Fruit fly (Drosophila melanogaster) whole organism, embryonic: ENCODE data around the gene unk.
A peak's percentile ranks its signal among the peaks of the same experiment; 100 is the strongest.

Source experiments
- Awh ChIP-seq: fragments of 200-800 bp; sonication (Bioruptor generic); IDR thresholded peaks from 2 replicates; pipeline ENCODE4, ENCODE4 v1.3.6; 2022; ENCODE audit warnings: missing biosample characterization, missing genetic modification characterization
- Bdp1 ChIP-seq: fragments of 200-800 bp; sonication (Bioruptor generic); optimal IDR thresholded peaks from 3 replicates; lab custom pipeline; 2016; ENCODE audit warnings: missing biosample characterization, missing genetic modification characterization
- Bgb ChIP-seq: fragments of 200-800 bp; sonication (Bioruptor generic); IDR thresholded peaks from 2 replicates; pipeline ENCODE4 v1.3.6; 2022; ENCODE audit warnings: missing biosample characterization, missing genetic modification characterization; ENCODE audit not compliant: partially characterized antibody
- Blimp-1 ChIP-seq: fragments of 200-800 bp; sonication (Bioruptor generic); optimal IDR thresholded peaks from 3 replicates; lab custom pipeline; 2018; ENCODE audit warnings: missing biosample characterization, missing genetic modification characterization, mild to moderate bottlenecking, moderate library complexity, missing genetic modification reagents
- CG10267 ChIP-seq: fragments of 200-800 bp; sonication (Bioruptor generic); optimal IDR thresholded peaks from 2 replicates; lab custom pipeline; 2018; ENCODE audit warnings: missing biosample characterization, mild to moderate bottlenecking, missing genetic modification characterization, moderate library complexity
- CG10543 ChIP-seq: fragments of 200-800 bp; sonication (Bioruptor generic); optimal IDR thresholded peaks from 3 replicates; lab custom pipeline; 2017; ENCODE audit warnings: missing biosample characterization, mild to moderate bottlenecking, missing genetic modification characterization, moderate library complexity
- CG11247 ChIP-seq: fragments of 200-800 bp; sonication (Bioruptor generic); IDR thresholded peaks from 2 replicates; pipeline ENCODE4 v1.3.6; 2022; ENCODE audit warnings: missing biosample characterization, missing genetic modification characterization
- CG12769 ChIP-seq: fragments of 200-800 bp; sonication (Bioruptor generic); optimal IDR thresholded peaks from 2 replicates; lab custom pipeline; 2019; ENCODE audit warnings: missing biosample characterization, mild to moderate bottlenecking, missing genetic modification characterization, moderate library complexity
- CG14860 ChIP-seq: fragments of 200-800 bp; sonication (Bioruptor generic); IDR thresholded peaks from 3 replicates; pipeline ENCODE4 v1.3.6; 2022; ENCODE audit warnings: missing biosample characterization, missing genetic modification characterization; ENCODE audit not compliant: partially characterized antibody
- CG1603 ChIP-seq: fragments of 200-800 bp; sonication (Bioruptor generic); optimal IDR thresholded peaks from 2 replicates; lab custom pipeline; 2019; ENCODE audit warnings: missing biosample characterization, mild to moderate bottlenecking, missing genetic modification characterization, moderate library complexity
- CG18262 ChIP-seq: fragments of 200-800 bp; optimal IDR thresholded peaks from 3 replicates; lab custom pipeline; 2019; ENCODE audit warnings: missing biosample characterization, mild to moderate bottlenecking, missing genetic modification characterization, moderate library complexity
- CG18599 ChIP-seq: fragments of 200-800 bp; sonication (Bioruptor generic); optimal IDR thresholded peaks from 3 replicates; lab custom pipeline; 2017; ENCODE audit warnings: missing biosample characterization, missing genetic modification characterization, mild to moderate bottlenecking, moderate library complexity, missing genetic modification reagents
- CG34224 ChIP-seq: fragments of 200-800 bp; sonication (Bioruptor generic); IDR thresholded peaks from 3 replicates; pipeline ENCODE4 v1.3.6; 2022; ENCODE audit warnings: missing biosample characterization, missing genetic modification characterization; ENCODE audit not compliant: partially characterized antibody
- CG34422 ChIP-seq: fragments of 200-800 bp; sonication (Bioruptor generic); IDR thresholded peaks from 3 replicates; pipeline ENCODE4 v1.3.6; 2022; ENCODE audit warnings: missing biosample characterization, missing genetic modification characterization
- CG4282 ChIP-seq: fragments of 200-800 bp; sonication (Bioruptor generic); optimal IDR thresholded peaks from 2 replicates; lab custom pipeline; 2016; ENCODE audit warnings: missing biosample characterization, missing genetic modification characterization
- CG4424 ChIP-seq: fragments of 200-800 bp; sonication (Bioruptor generic); optimal IDR thresholded peaks from 3 replicates; lab custom pipeline; 2016; ENCODE audit warnings: missing biosample characterization, missing genetic modification characterization
- CG5245 ChIP-seq: fragments of 200-800 bp; sonication (Bioruptor generic); optimal IDR thresholded peaks from 3 replicates; lab custom pipeline; 2016; ENCODE audit warnings: missing biosample characterization, missing genetic modification characterization
- Chrac-16 ChIP-seq: fragments of 200-800 bp; sonication (Bioruptor generic); optimal IDR thresholded peaks from 3 replicates; lab custom pipeline; 2016; ENCODE audit warnings: missing biosample characterization, missing genetic modification characterization
- Deaf1 ChIP-seq: fragments of 200-800 bp; optimal IDR thresholded peaks from 3 replicates; lab custom pipeline; 2019; ENCODE audit warnings: missing biosample characterization, mild to moderate bottlenecking, missing genetic modification characterization, moderate library complexity
- Dek ChIP-seq: fragments of 200-800 bp; sonication (Bioruptor generic); optimal IDR thresholded peaks from 3 replicates; lab custom pipeline; 2019; ENCODE audit warnings: missing biosample characterization, mild to moderate bottlenecking, missing genetic modification characterization, moderate library complexity
- H2.0 ChIP-seq: fragments of 200-800 bp; sonication (Bioruptor generic); IDR thresholded peaks from 2 replicates; pipeline ENCODE4 v1.3.6; 2022; ENCODE audit warnings: missing biosample characterization, missing genetic modification characterization
- Hey ChIP-seq: fragments of 200-800 bp; sonication (Bioruptor generic); optimal IDR thresholded peaks from 3 replicates; lab custom pipeline; 2018; ENCODE audit warnings: missing biosample characterization, mild to moderate bottlenecking, missing genetic modification characterization
- Hmr ChIP-seq: fragments of 200-800 bp; sonication (Bioruptor generic); optimal IDR thresholded peaks from 3 replicates; lab custom pipeline; 2017; ENCODE audit warnings: mild to moderate bottlenecking, missing biosample characterization, missing genetic modification reagents, missing genetic modification characterization
- Hr3 ChIP-seq: fragments of 200-800 bp; sonication (Bioruptor generic); optimal IDR thresholded peaks from 3 replicates; lab custom pipeline; 2016; ENCODE audit warnings: missing biosample characterization, missing genetic modification characterization
- Hr78 ChIP-seq, 2 experiments: fragments of 200-800 bp in 1 of 2; fragments of >200 bp in 1 of 2; sonication (Bioruptor generic) in 1 of 2; optimal IDR thresholded peaks; 2 replicates each; lab custom pipeline; 2017 to 2019; ENCODE audit warnings: missing biosample characterization in 2 of 2, missing genetic modification characterization in 2 of 2, mild to moderate bottlenecking in 1 of 2, moderate library complexity in 1 of 2
- Lpt ChIP-seq: fragments of >200 bp; optimal IDR thresholded peaks from 2 replicates; lab custom pipeline; 2018; ENCODE audit warnings: missing biosample characterization, missing genetic modification characterization
- NFAT ChIP-seq: fragments of 200-800 bp; sonication (Bioruptor generic); IDR thresholded peaks from 2 replicates; pipeline ENCODE4 v1.3.6; 2022; ENCODE audit warnings: missing biosample characterization, missing genetic modification characterization
- Pdp1 ChIP-seq, 2 experiments: fragments of 200-800 bp; sonication (Bioruptor generic); optimal IDR thresholded peaks; 3 replicates each; lab custom pipeline; 2016; ENCODE audit warnings: missing biosample characterization in 2 of 2, missing genetic modification characterization in 2 of 2, mild to moderate bottlenecking in 1 of 2, moderate library complexity in 1 of 2
- Rx ChIP-seq: fragments of 200-800 bp; sonication (Bioruptor generic); IDR thresholded peaks from 2 replicates; pipeline ENCODE4 v1.3.6; 2022; ENCODE audit warnings: missing biosample characterization, missing genetic modification characterization
- Scr ChIP-seq: fragments of 200-800 bp; sonication (Bioruptor generic); IDR thresholded peaks from 2 replicates; pipeline ENCODE4 v1.3.6; 2022; ENCODE audit warnings: missing biosample characterization, missing genetic modification characterization; ENCODE audit not compliant: partially characterized antibody
- Sox102F ChIP-seq: fragments of 200-800 bp; sonication (Bioruptor generic); optimal IDR thresholded peaks from 2 replicates; lab custom pipeline; 2018; ENCODE audit warnings: missing biosample characterization, mild to moderate bottlenecking, missing genetic modification characterization, moderate library complexity
- Stat92E ChIP-seq, 3 experiments: fragments of >200 bp in 2 of 3; fragments of 200-800 bp in 1 of 3; sonication (Bioruptor generic) in 1 of 3; optimal IDR thresholded peaks; 2 replicates each; lab custom pipeline; 2017 to 2019; ENCODE audit warnings: missing biosample characterization in 3 of 3, missing genetic modification characterization in 3 of 3, mild to moderate bottlenecking in 1 of 3, moderate library complexity in 1 of 3
- amos ChIP-seq: fragments of 200-800 bp; sonication (Bioruptor generic); IDR thresholded peaks from 2 replicates; pipeline ENCODE4 v1.3.6; 2022; ENCODE audit warnings: missing biosample characterization, missing genetic modification characterization; ENCODE audit not compliant: partially characterized antibody
- bab2 ChIP-seq: fragments of 200-800 bp; sonication (Bioruptor generic); optimal IDR thresholded peaks from 2 replicates; lab custom pipeline; 2016; ENCODE audit warnings: missing biosample characterization, missing genetic modification characterization
- bcd ChIP-seq: fragments of 200-800 bp; sonication (Bioruptor generic); optimal IDR thresholded peaks from 2 replicates; lab custom pipeline; 2017; ENCODE audit warnings: missing biosample characterization, mild to moderate bottlenecking, missing genetic modification characterization
- btn ChIP-seq: fragments of 200-800 bp; sonication (Bioruptor generic); optimal IDR thresholded peaks from 2 replicates; lab custom pipeline; 2016; ENCODE audit warnings: missing biosample characterization, missing genetic modification characterization
- chinmo ChIP-seq: fragments of 200-800 bp; sonication (Bioruptor generic); IDR thresholded peaks from 4 replicates; pipeline ENCODE4 v1.3.6; 2022; ENCODE audit warnings: missing biosample characterization, missing genetic modification characterization; ENCODE audit not compliant: partially characterized antibody
- ewg ChIP-seq: fragments of 200-800 bp; sonication (Bioruptor generic); optimal IDR thresholded peaks from 3 replicates; lab custom pipeline; 2017; ENCODE audit warnings: mild to moderate bottlenecking, missing biosample characterization, missing genetic modification reagents, missing genetic modification characterization
- hkb ChIP-seq, 2 experiments: fragments of 200-800 bp in 1 of 2; fragments of >200 bp in 1 of 2; sonication (Bioruptor generic) in 1 of 2; IDR thresholded peaks in 1 of 2; optimal IDR thresholded peaks in 1 of 2; 2 replicates each; pipeline versions ENCODE4 v1.3.6 to Lab custom; 2017 to 2022; ENCODE audit warnings: missing biosample characterization in 1 of 2, missing genetic modification characterization in 1 of 2
- row ChIP-seq: fragments of 200-800 bp; sonication (Bioruptor generic); IDR thresholded peaks from 3 replicates; pipeline ENCODE4 v1.3.6; 2022; ENCODE audit warnings: missing biosample characterization, missing genetic modification characterization
- shn ChIP-seq: fragments of 200-800 bp; sonication (Bioruptor generic); optimal IDR thresholded peaks from 3 replicates; lab custom pipeline; 2016; ENCODE audit warnings: missing biosample characterization, missing genetic modification characterization
- tgo ChIP-seq: fragments of 200-800 bp; sonication (Bioruptor generic); IDR thresholded peaks from 3 replicates; pipeline ENCODE4 v1.3.6; 2022; ENCODE audit warnings: missing biosample characterization, missing genetic modification characterization
- vnd ChIP-seq: fragments of 200-800 bp; sonication (Bioruptor generic); IDR thresholded peaks from 3 replicates; pipeline ENCODE4 v1.3.6; 2022; ENCODE audit warnings: missing biosample characterization, missing genetic modification characterization; ENCODE audit not compliant: partially characterized antibody
- vvl ChIP-seq: fragments of 200-800 bp; sonication (Bioruptor generic); IDR thresholded peaks from 2 replicates; pipeline ENCODE4 v1.3.6; 2022; ENCODE audit warnings: missing biosample characterization, missing genetic modification characterization
- wdn ChIP-seq: fragments of 200-800 bp; sonication (Bioruptor generic); IDR thresholded peaks from 2 replicates; pipeline ENCODE4 v1.3.6; 2022; ENCODE audit warnings: missing biosample characterization, missing genetic modification characterization
- zf30C ChIP-seq: fragments of 200-800 bp; sonication (Bioruptor generic); optimal IDR thresholded peaks from 3 replicates; lab custom pipeline; 2018; ENCODE audit warnings: missing biosample characterization, mild to moderate bottlenecking, missing genetic modification characterization

The unk gene

dm6 chr3R:23191108-23191771 is 33.6 kb upstream of the unk start (continued):
- TF ChIP-seq Scr (GFP tag; lab: Robert Waterston, UW) (peak; percentile 40; the same call in 1 of the 2 replicates), hkb (optimal IDR thresholded peaks at IDR 0.05; lab: Kevin White, UChicago) (no peak), hkb (GFP tag; IDR thresholded peaks at IDR 0.05; lab: Robert Waterston, UW) (0 out of 2 replicates have a peak, but pooled peaks have one; percentile 42), CG4424 (GFP tag; lab: Kevin White, UChicago) (peak; percentile 2), btn (GFP tag; lab: Kevin White, UChicago) (no peak), NFAT (GFP tag; lab: Robert Waterston, UW) (peak; percentile 67), Deaf1 (tag; lab: Kevin White, UChicago) (peak; percentile 43), tgo (GFP tag; lab: Robert Waterston, UW) (peak; percentile 38; the same call in 1 of the 3 replicates), CG10267 (tag; lab: Kevin White, UChicago) (no peak), CG34422 (GFP tag; lab: Robert Waterston, UW) (peak; percentile 12; the same call in 1 of the 3 replicates), CG18599 (peak; percentile 57), CG5245 (GFP tag; lab: Kevin White, UChicago) (no peak), Awh (GFP tag; lab: Robert Waterston, UW) (no peak), Bdp1 (GFP tag; lab: Kevin White, UChicago) (no peak), zf30C (GFP tag; lab: Kevin White, UChicago) (peak; percentile 76), Pdp1 (GFP tag; optimal IDR thresholded peaks at IDR 0.05; lab: Kevin White, UChicago) (peak in 1 of 2 experiments; percentile 30), bcd (GFP tag; lab: Kevin White, UChicago) (peak; percentile 33), Blimp-1 (GFP tag; lab: Kevin White, UChicago) (peak; percentile 9), CG18262 (tag; lab: Kevin White, UChicago) (peak; percentile 21), vnd (no peak), chinmo (GFP tag; lab: Robert Waterston, UW) (peak; percentile 79; the same call in 2 of the 4 replicates), CG4282 (GFP tag; lab: Kevin White, UChicago) (no peak), vvl (GFP tag; lab: Robert Waterston, UW) (0 out of 2 replicates have a peak, but pooled peaks have one; percentile 30), ewg (GFP tag; lab: Kevin White, UChicago) (no peak), Dek (tag; lab: Kevin White, UChicago) (peak; percentile 13), Sox102F (GFP tag; lab: Kevin White, UChicago) (no peak), Hmr (peak; percentile 28), Rx (0 out of 2 replicates have a peak, but pooled peaks have one; percentile 12), bab2 (GFP tag; lab: Kevin White, UChicago) (peak; percentile 2), CG12769 (tag; lab: Kevin White, UChicago) (peak; percentile 63), Lpt (no peak), Hr78 (GFP tag; optimal IDR thresholded peaks at IDR 0.05; lab: Kevin White, UChicago) (no peak), Hr3 (no peak), shn (GFP tag; lab: Kevin White, UChicago) (no peak), H2.0 (GFP tag; lab: Robert Waterston, UW) (peak; percentile 7; the same call in 1 of the 2 replicates), Stat92E (GFP tag; optimal IDR thresholded peaks at IDR 0.05; lab: Kevin White, UChicago) (no peak), Bgb (GFP tag; lab: Robert Waterston, UW) (peak; percentile 71; the same call in 1 of the 2 replicates), CG14860 (GFP tag; lab: Robert Waterston, UW) (no peak), Hey (tag; lab: Kevin White, UChicago) (peak; percentile 80), amos (GFP tag; lab: Robert Waterston, UW) (peak; percentile 62; the same call in 1 of the 2 replicates), CG34224 (GFP tag; lab: Robert Waterston, UW) (peak; percentile 54), CG1603 (tag; lab: Kevin White, UChicago) (peak; percentile 34), CG10543 (GFP tag; lab: Kevin White, UChicago) (peak; percentile 79), Chrac-16 (GFP tag; lab: Kevin White, UChicago) (peak; percentile 9), wdn (GFP tag; lab: Robert Waterston, UW) (peak; percentile 47), CG11247 (GFP tag; lab: Robert Waterston, UW) (no peak), row (GFP tag; lab: Robert Waterston, UW) (peak; percentile 64; the same call in 2 of the 3 replicates)
